Fruit fly (Drosophila melanogaster) whole organism, embryonic: ENCODE measurements around the gene CG10628.

Experiments used
- Abd-B ChIP-seq: fragments of 200-800 bp; sonication (Bioruptor generic); optimal IDR thresholded peaks from 2 replicates; lab custom pipeline; 2018; ENCODE audit warnings: missing biosample characterization, mild to moderate bottlenecking, missing genetic modification characterization, moderate library complexity
- Aef1 ChIP-seq: fragments of 200-800 bp; sonication (Bioruptor generic); IDR thresholded peaks from 3 replicates; pipeline ENCODE4 v1.3.6; 2022; ENCODE audit warnings: missing biosample characterization, missing genetic modification characterization
- BEAF-32 ChIP-seq: fragments of 200-800 bp; sonication (Bioruptor generic); optimal IDR thresholded peaks from 3 replicates; lab custom pipeline; 2017; ENCODE audit warnings: missing biosample characterization, missing genetic modification characterization, mild to moderate bottlenecking, moderate library complexity, missing genetic modification reagents
- CG10959 ChIP-seq: fragments of 200-800 bp; sonication (Bioruptor generic); IDR thresholded peaks from 2 replicates; pipeline ENCODE4 v1.3.6; 2022; ENCODE audit warnings: missing biosample characterization, missing genetic modification characterization
- CG10979 ChIP-seq: fragments of 200-800 bp; sonication (Bioruptor generic); optimal IDR thresholded peaks from 2 replicates; lab custom pipeline; 2018; ENCODE audit warnings: missing biosample characterization, mild to moderate bottlenecking, missing genetic modification characterization, moderate library complexity
- CG12391 ChIP-seq: fragments of 200-800 bp; sonication (Bioruptor generic); optimal IDR thresholded peaks from 3 replicates; lab custom pipeline; 2018; ENCODE audit warnings: missing biosample characterization, mild to moderate bottlenecking, missing genetic modification characterization, moderate library complexity
- CG12659 ChIP-seq: fragments of 200-800 bp; sonication (Bioruptor generic); optimal IDR thresholded peaks from 3 replicates; lab custom pipeline; 2017; ENCODE audit warnings: mild to moderate bottlenecking, missing biosample characterization, missing genetic modification reagents, missing genetic modification characterization
- CG13624 ChIP-seq: fragments of 200-800 bp; sonication (Bioruptor generic); optimal IDR thresholded peaks from 2 replicates; lab custom pipeline; 2016; ENCODE audit warnings: missing biosample characterization, missing genetic modification characterization
- CG14710 ChIP-seq: fragments of 200-800 bp; sonication (Bioruptor generic); optimal IDR thresholded peaks from 3 replicates; lab custom pipeline; 2019; ENCODE audit warnings: missing biosample characterization, mild to moderate bottlenecking, missing genetic modification characterization, moderate library complexity
- CG17328 ChIP-seq: fragments of 200-800 bp; sonication (Bioruptor generic); IDR thresholded peaks from 2 replicates; pipeline ENCODE4 v1.3.6; 2022; ENCODE audit warnings: missing biosample characterization, missing genetic modification characterization
- CG17829 ChIP-seq: fragments of 200-800 bp; optimal IDR thresholded peaks from 2 replicates; lab custom pipeline; 2019; ENCODE audit warnings: missing biosample characterization, mild to moderate bottlenecking, missing genetic modification characterization, moderate library complexity
- CG2129 ChIP-seq: fragments of 200-800 bp; sonication (Bioruptor generic); IDR thresholded peaks from 2 replicates; pipeline ENCODE4 v1.3.6; 2022; ENCODE audit warnings: missing biosample characterization, missing genetic modification characterization; ENCODE audit not compliant: partially characterized antibody
- CG2678 ChIP-seq: fragments of 200-800 bp; sonication (Bioruptor generic); optimal IDR thresholded peaks from 3 replicates; lab custom pipeline; 2019; ENCODE audit warnings: missing biosample characterization, mild to moderate bottlenecking, missing genetic modification characterization, moderate library complexity
- CG7987 ChIP-seq: fragments of 200-800 bp; sonication (Bioruptor generic); optimal IDR thresholded peaks from 2 replicates; lab custom pipeline; 2018; ENCODE audit warnings: missing biosample characterization, mild to moderate bottlenecking, missing genetic modification characterization, moderate library complexity
- CG9609 ChIP-seq: fragments of 200-800 bp; sonication (Bioruptor generic); optimal IDR thresholded peaks from 3 replicates; lab custom pipeline; 2016; ENCODE audit warnings: missing biosample characterization, missing genetic modification characterization
- CG9727 ChIP-seq: fragments of 200-800 bp; sonication (Bioruptor generic); optimal IDR thresholded peaks from 3 replicates; lab custom pipeline; 2017; ENCODE audit warnings: missing biosample characterization, mild to moderate bottlenecking, missing genetic modification characterization
- CrebB ChIP-seq: fragments of 200-800 bp; sonication (Bioruptor generic); optimal IDR thresholded peaks from 3 replicates; lab custom pipeline; 2018; ENCODE audit warnings: missing biosample characterization, mild to moderate bottlenecking, missing genetic modification characterization
- D19A ChIP-seq: fragments of 200-800 bp; optimal IDR thresholded peaks from 3 replicates; lab custom pipeline; 2019; ENCODE audit warnings: missing biosample characterization, mild to moderate bottlenecking, missing genetic modification characterization, moderate library complexity
- Doc3 ChIP-seq: fragments of 200-800 bp; sonication (Bioruptor generic); IDR thresholded peaks from 3 replicates; pipeline ENCODE4 v1.3.6; 2022; ENCODE audit warnings: missing biosample characterization, missing genetic modification characterization; ENCODE audit not compliant: partially characterized antibody
- Ets97D ChIP-seq: fragments of 200-800 bp; sonication (Bioruptor generic); optimal IDR thresholded peaks from 3 replicates; lab custom pipeline; 2016; ENCODE audit warnings: missing biosample characterization, missing genetic modification characterization
- Gsc ChIP-seq: fragments of 200-800 bp; sonication (Bioruptor generic); IDR thresholded peaks from 2 replicates; pipeline ENCODE4 v1.3.6; 2022; ENCODE audit warnings: missing biosample characterization, missing genetic modification characterization
- HHEX ChIP-seq: fragments of 200-800 bp; sonication (Bioruptor generic); optimal IDR thresholded peaks from 3 replicates; lab custom pipeline; 2017; ENCODE audit warnings: missing biosample characterization, mild to moderate bottlenecking, missing genetic modification characterization, missing genetic modification reagents
- HmgZ ChIP-seq: fragments of 200-800 bp; sonication (Bioruptor generic); optimal IDR thresholded peaks from 2 replicates; lab custom pipeline; 2018; ENCODE audit warnings: missing biosample characterization, mild to moderate bottlenecking, missing genetic modification characterization
- Hmr ChIP-seq: fragments of 200-800 bp; sonication (Bioruptor generic); optimal IDR thresholded peaks from 3 replicates; lab custom pipeline; 2017; ENCODE audit warnings: mild to moderate bottlenecking, missing biosample characterization, missing genetic modification reagents, missing genetic modification characterization
- Hmx ChIP-seq: fragments of 200-800 bp; sonication (Bioruptor generic); optimal IDR thresholded peaks from 2 replicates; lab custom pipeline; 2016; ENCODE audit warnings: missing biosample characterization, missing genetic modification characterization
- Mes4 ChIP-seq: fragments of 200-800 bp; sonication (Bioruptor generic); optimal IDR thresholded peaks from 2 replicates; lab custom pipeline; 2016; ENCODE audit warnings: missing biosample characterization, missing genetic modification characterization
- Oli ChIP-seq: fragments of 200-800 bp; sonication (Bioruptor generic); optimal IDR thresholded peaks from 2 replicates; lab custom pipeline; 2018; ENCODE audit warnings: missing biosample characterization, mild to moderate bottlenecking, missing genetic modification characterization, moderate library complexity
- Ptx1 ChIP-seq: fragments of 200-800 bp; sonication (Bioruptor generic); IDR thresholded peaks from 2 replicates; pipeline ENCODE4 v1.3.6; 2022; ENCODE audit warnings: missing biosample characterization, missing genetic modification characterization
- Side ChIP-seq: fragments of 200-800 bp; sonication (Bioruptor generic); optimal IDR thresholded peaks from 2 replicates; lab custom pipeline; 2016; ENCODE audit warnings: missing biosample characterization, missing genetic modification characterization
- Trl ChIP-seq, 3 experiments: fragments of >200 bp in 2 of 3; fragments of 200-800 bp in 1 of 3; sonication (Bioruptor generic) in 1 of 3; optimal IDR thresholded peaks; 2 replicates in 1 of 3; 3 replicates in 2 of 3; lab custom pipeline; 2016 to 2017; ENCODE audit warnings: missing biosample characterization in 1 of 3, missing genetic modification characterization in 1 of 3
- Vsx1 ChIP-seq: fragments of 200-800 bp; sonication (Bioruptor generic); optimal IDR thresholded peaks from 2 replicates; lab custom pipeline; 2017; ENCODE audit warnings: missing biosample characterization, mild to moderate bottlenecking, missing genetic modification characterization, missing genetic modification reagents
- Xrp1 ChIP-seq: fragments of 200-800 bp; sonication (Bioruptor generic); IDR thresholded peaks from 2 replicates; pipeline ENCODE4 v1.3.6; 2022; ENCODE audit warnings: missing biosample characterization, missing genetic modification characterization
- al ChIP-seq: fragments of 200-800 bp; sonication (Bioruptor generic); IDR thresholded peaks from 2 replicates; pipeline ENCODE4 v1.3.6; 2022; ENCODE audit warnings: missing biosample characterization, missing genetic modification characterization
- bab2 ChIP-seq: fragments of 200-800 bp; sonication (Bioruptor generic); optimal IDR thresholded peaks from 2 replicates; lab custom pipeline; 2016; ENCODE audit warnings: missing biosample characterization, missing genetic modification characterization
- cato ChIP-seq: fragments of 200-800 bp; sonication (Bioruptor generic); optimal IDR thresholded peaks from 2 replicates; lab custom pipeline; 2016; ENCODE audit warnings: missing biosample characterization, missing genetic modification characterization, borderline replicate concordance
- chm ChIP-seq: fragments of 200-800 bp; sonication (Bioruptor generic); IDR thresholded peaks from 2 replicates; pipeline ENCODE4 v1.3.6; 2022; ENCODE audit warnings: missing biosample characterization, missing genetic modification characterization
- crc ChIP-seq: fragments of 200-800 bp; sonication (Bioruptor generic); optimal IDR thresholded peaks from 2 replicates; lab custom pipeline; 2016; ENCODE audit warnings: missing biosample characterization, missing genetic modification characterization
- dpn ChIP-seq, 2 experiments: fragments of 200-800 bp; sonication (Bioruptor generic); optimal IDR thresholded peaks; 3 replicates each; lab custom pipeline; 2016; ENCODE audit warnings: missing biosample characterization in 2 of 2, missing genetic modification characterization in 2 of 2
- fu2 ChIP-seq: fragments of 200-800 bp; sonication (Bioruptor generic); optimal IDR thresholded peaks from 2 replicates; lab custom pipeline; 2016; ENCODE audit warnings: missing biosample characterization, missing genetic modification characterization
- kni ChIP-seq: fragments of 200-800 bp; sonication (Bioruptor generic); optimal IDR thresholded peaks from 3 replicates; lab custom pipeline; 2017; ENCODE audit warnings: mild to moderate bottlenecking, missing biosample characterization, missing genetic modification reagents, missing genetic modification characterization
- maf-S ChIP-seq: fragments of 200-800 bp; sonication (Bioruptor generic); optimal IDR thresholded peaks from 2 replicates; lab custom pipeline; 2016; ENCODE audit warnings: missing biosample characterization, missing genetic modification characterization
- sob ChIP-seq: fragments of 200-800 bp; sonication (Bioruptor generic); IDR thresholded peaks from 2 replicates; pipeline ENCODE4 v1.3.6; 2022; ENCODE audit warnings: missing biosample characterization, missing genetic modification characterization
- stwl ChIP-seq: fragments of 200-800 bp; sonication (Bioruptor generic); optimal IDR thresholded peaks from 3 replicates; lab custom pipeline; 2018; ENCODE audit warnings: missing biosample characterization, mild to moderate bottlenecking, missing genetic modification characterization, moderate library complexity
- tin ChIP-seq: fragments of 200-800 bp; sonication (Bioruptor generic); optimal IDR thresholded peaks from 3 replicates; lab custom pipeline; 2016; ENCODE audit warnings: missing biosample characterization, missing genetic modification characterization
- tll ChIP-seq, 2 experiments: fragments of 200-800 bp in 1 of 2; fragments of >200 bp in 1 of 2; sonication (Bioruptor generic) in 1 of 2; optimal IDR thresholded peaks; 2 replicates each; lab custom pipeline; 2017 to 2019; ENCODE audit warnings: missing biosample characterization in 2 of 2, missing genetic modification characterization in 2 of 2, mild to moderate bottlenecking in 1 of 2, moderate library complexity in 1 of 2
- unpg ChIP-seq: fragments of 200-800 bp; sonication (Bioruptor generic); optimal IDR thresholded peaks from 3 replicates; lab custom pipeline; 2018; ENCODE audit warnings: missing biosample characterization, mild to moderate bottlenecking, missing genetic modification characterization, moderate library complexity
- vvl ChIP-seq: fragments of 200-800 bp; sonication (Bioruptor generic); IDR thresholded peaks from 2 replicates; pipeline ENCODE4 v1.3.6; 2022; ENCODE audit warnings: missing biosample characterization, missing genetic modification characterization

CG10628 gene

DNA sequence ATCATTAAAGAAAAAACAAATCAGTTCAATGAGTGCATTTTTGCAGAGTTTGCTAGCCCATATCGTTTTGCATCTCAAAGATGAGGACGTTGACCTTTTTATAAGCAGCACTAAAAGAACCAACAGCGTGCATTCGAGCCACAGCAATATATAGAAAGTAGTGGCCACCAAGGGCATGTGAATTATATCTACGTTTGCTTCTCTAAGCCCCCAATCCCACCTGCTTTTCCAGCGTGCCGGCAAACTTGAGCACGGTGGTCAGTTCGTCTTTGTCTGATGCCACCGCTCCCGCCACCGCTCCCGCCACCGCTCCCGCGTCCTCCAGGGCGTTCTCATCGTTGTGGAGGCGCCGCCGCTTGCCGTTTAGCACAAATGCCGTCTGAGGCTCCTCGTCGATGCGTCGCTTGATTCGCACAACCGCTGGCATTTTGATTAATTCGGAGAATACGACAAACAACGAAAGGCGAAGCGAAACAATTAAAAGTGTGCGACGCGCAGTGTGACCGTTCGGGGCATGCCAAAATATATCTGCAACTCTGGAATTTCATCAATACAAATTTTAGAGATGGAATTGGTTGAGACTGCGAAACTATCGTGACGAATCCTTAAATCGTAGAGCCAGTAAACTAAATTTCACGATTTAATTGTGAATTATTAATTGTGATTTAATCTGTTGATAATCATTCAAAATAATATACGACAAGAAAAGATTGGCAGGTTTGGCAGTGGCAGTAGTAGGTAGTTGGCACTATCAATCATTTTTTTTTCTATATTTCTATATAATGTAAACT, 37.1 kb upstream of the CG10628 start (continued):
- TF ChIP-seq al, result 0 out of 2 replicates have a peak, but pooled peaks have one; percentile 32
- peak; percentile 43 to 45 for TF ChIP-seq dpn (GFP tag; optimal IDR thresholded peaks at IDR 0.05; lab: Kevin White, UChicago)
- peak; percentile 80 for TF ChIP-seq CG14710 (tag; lab: Kevin White, UChicago)
- peak; percentile 73 for TF ChIP-seq CG2129
- peak; percentile 11 for TF ChIP-seq Mes4
- no peak for TF ChIP-seq Trl (optimal IDR thresholded peaks at IDR 0.05; lab: Kevin White, UChicago)
- TF ChIP-seq Trl (GFP tag; optimal IDR thresholded peaks at IDR 0.05; lab: Kevin White, UChicago), result peak; percentile 58
- TF ChIP-seq BEAF-32 (GFP tag; lab: Kevin White, UChicago), result peak; percentile 88
- TF ChIP-seq sob (GFP tag; lab: Robert Waterston, UW), result peak; percentile 10; the same call in 1 of the 2 replicates
- peak; percentile 40 for TF ChIP-seq Abd-B (GFP tag; lab: Kevin White, UChicago)
- peak; percentile 36 for TF ChIP-seq Side (GFP tag; lab: Kevin White, UChicago)
- no peak for TF ChIP-seq unpg (GFP tag; lab: Kevin White, UChicago)
- TF ChIP-seq CG17328 (GFP tag; lab: Robert Waterston, UW), result peak; percentile 25; the same call in 1 of the 2 replicates
- TF ChIP-seq CG7987, result no peak
- peak; percentile 77 for TF ChIP-seq CG12391 (tag; lab: Kevin White, UChicago)
- TF ChIP-seq CG13624 (GFP tag; lab: Kevin White, UChicago), result peak; percentile 63
- TF ChIP-seq CG17829 (tag; lab: Kevin White, UChicago), result peak; percentile 64
- TF ChIP-seq chm (GFP tag; lab: Robert Waterston, UW), result peak; percentile 51; the same call in 1 of the 2 replicates
- peak; percentile 41 for TF ChIP-seq D19A
- peak; percentile 21; the same call in 1 of the 3 replicates for TF ChIP-seq Aef1
- peak; percentile 56 for TF ChIP-seq tin (GFP tag; lab: Kevin White, UChicago)
- no peak for TF ChIP-seq HHEX
- peak; percentile 11 for TF ChIP-seq crc (GFP tag; lab: Kevin White, UChicago)
- peak; percentile 32 for TF ChIP-seq HmgZ (tag; lab: Kevin White, UChicago)
- peak; percentile 40; the same call in 1 of the 2 replicates for TF ChIP-seq Ptx1 (GFP tag; lab: Robert Waterston, UW)
- no peak for TF ChIP-seq Vsx1
- no peak for TF ChIP-seq tll (GFP tag; optimal IDR thresholded peaks at IDR 0.05; lab: Kevin White, UChicago)
- peak; percentile 90 for TF ChIP-seq stwl (tag; lab: Kevin White, UChicago)
- no peak for TF ChIP-seq CG10959 (GFP tag; lab: Robert Waterston, UW)
- TF ChIP-seq Gsc, result no peak
- no peak for TF ChIP-seq CG10979
- TF ChIP-seq Oli, result no peak
- peak; percentile 50 for TF ChIP-seq Hmr (GFP tag; lab: Kevin White, UChicago)
- TF ChIP-seq fu2 (GFP tag; lab: Kevin White, UChicago), result peak; percentile 47
- peak; percentile 71 for TF ChIP-seq CG12659
- peak; percentile 33 for TF ChIP-seq CG2678
- peak; percentile 36 for TF ChIP-seq maf-S
- TF ChIP-seq Hmx (GFP tag; lab: Kevin White, UChicago), result peak; percentile 36
- TF ChIP-seq CG9727 (GFP tag; lab: Kevin White, UChicago), result peak; percentile 55
- TF ChIP-seq CrebB (tag; lab: Kevin White, UChicago), result peak; percentile 22
- peak; percentile 39 for TF ChIP-seq cato (GFP tag; lab: Kevin White, UChicago)
- peak; percentile 37 for TF ChIP-seq CG9609 (GFP tag; lab: Kevin White, UChicago)
- TF ChIP-seq kni (GFP tag; lab: Kevin White, UChicago), result no peak
- peak; percentile 26; the same call in 1 of the 2 replicates for TF ChIP-seq vvl (GFP tag; lab: Robert Waterston, UW)
- TF ChIP-seq Xrp1 (GFP tag; lab: Robert Waterston, UW), result peak; percentile 36; the same call in 1 of the 2 replicates
- peak; percentile 71 for TF ChIP-seq Doc3 (GFP tag; lab: Robert Waterston, UW)
- TF ChIP-seq Ets97D, result peak; percentile 95
- TF ChIP-seq bab2, result peak; percentile 48
